Worm (Caenorhabditis elegans) whole organism, L2 larva: ENCODE measurements around the gene F47G9.6.

Source experiments
- R02D3.7 ChIP-seq: fragments of 150-350 bp; optimal IDR thresholded peaks from 2 replicates; lab custom pipeline; 2014; ENCODE audit warnings: missing biosample characterization, missing genetic modification characterization
- aly-2 ChIP-seq: fragments of 150-350 bp; optimal IDR thresholded peaks from 2 replicates; lab custom pipeline; 2014; ENCODE audit warnings: missing biosample characterization, missing genetic modification characterization
- ama-1 ChIP-seq: fragments of 150-350 bp; optimal IDR thresholded peaks from 2 replicates; lab custom pipeline; 2018; ENCODE audit warnings: inconsistent platforms
- elt-3 ChIP-seq: sonication (generic microtip); optimal IDR thresholded peaks from 2 replicates; lab custom pipeline; 2017; ENCODE audit warnings: missing biosample characterization, missing genetic modification characterization
- lin-39 ChIP-seq: fragments of 150-350 bp; optimal IDR thresholded peaks from 2 replicates; lab custom pipeline; 2014; ENCODE audit warnings: missing biosample characterization, missing genetic modification reagents, missing genetic modification characterization
- nhr-23 ChIP-seq: fragments of 150-350 bp; optimal IDR thresholded peaks from 2 replicates; lab custom pipeline; 2014; ENCODE audit warnings: missing biosample characterization, missing genetic modification reagents, missing genetic modification characterization
- skn-1 ChIP-seq: sonication (generic microtip); optimal IDR thresholded peaks from 2 replicates; lab custom pipeline; 2017; ENCODE audit warnings: missing biosample characterization, missing genetic modification characterization
- ztf-11 ChIP-seq: sonication (generic microtip); optimal IDR thresholded peaks from 2 replicates; lab custom pipeline; 2017; ENCODE audit warnings: missing biosample characterization, missing genetic modification characterization

DNA sequence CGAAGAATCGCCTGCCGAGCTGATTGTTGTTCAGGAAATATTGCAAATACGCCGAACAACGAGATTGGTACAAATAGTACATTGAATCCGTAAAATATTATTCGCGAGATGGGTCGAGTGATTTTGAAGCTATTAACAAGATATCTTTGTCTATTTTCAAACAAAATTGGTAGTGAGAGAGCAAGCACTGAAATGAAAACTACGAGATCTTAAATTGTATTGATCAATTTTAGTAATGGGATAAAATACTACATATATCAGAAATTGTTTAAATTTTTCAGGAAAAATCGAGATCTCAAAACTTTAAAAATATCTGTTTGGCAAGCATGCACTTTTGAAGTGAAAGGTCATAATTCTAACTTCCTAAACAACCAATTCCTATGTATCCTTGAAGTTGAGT lies 25.0 kb upstream of the F47G9.6 start:
- TF ChIP-seq lin-39 (no peak), skn-1 (tag; lab: Kevin White, UChicago) (no peak), R02D3.7 (no peak), ama-1 (lab: Kevin White, UChicago) (no peak), aly-2 (tag; lab: Kevin White, UChicago) (no peak), ztf-11 (tag; lab: Kevin White, UChicago) (no peak), nhr-23 (tag; lab: Kevin White, UChicago) (no peak), elt-3 (no peak)
